Fruit fly (Drosophila melanogaster) whole organism, embryonic: Measurements from ENCODE around the gene ksr.

Experiments
- Ada2b ChIP-seq: fragments of 200-800 bp; sonication (Bioruptor generic); IDR thresholded peaks from 2 replicates; pipeline ENCODE4 v1.3.6; 2022; ENCODE audit warnings: missing biosample characterization, missing genetic modification characterization
- B-H2 ChIP-seq: fragments of 200-800 bp; sonication (Bioruptor generic); optimal IDR thresholded peaks from 2 replicates; lab custom pipeline; 2018; ENCODE audit warnings: missing biosample characterization, mild to moderate bottlenecking, missing genetic modification characterization
- CG11247 ChIP-seq: fragments of 200-800 bp; sonication (Bioruptor generic); IDR thresholded peaks from 2 replicates; pipeline ENCODE4 v1.3.6; 2022; ENCODE audit warnings: missing biosample characterization, missing genetic modification characterization
- CG12744 ChIP-seq: fragments of 200-800 bp; sonication (Bioruptor generic); optimal IDR thresholded peaks from 2 replicates; lab custom pipeline; 2016; ENCODE audit warnings: missing biosample characterization, missing genetic modification characterization
- CG14014 ChIP-seq: fragments of 200-800 bp; sonication (Bioruptor generic); IDR thresholded peaks from 2 replicates; pipeline ENCODE4 v1.3.6; 2022; ENCODE audit warnings: missing biosample characterization, missing genetic modification characterization
- CG14965 ChIP-seq: fragments of 200-800 bp; sonication (Bioruptor generic); optimal IDR thresholded peaks from 2 replicates; lab custom pipeline; 2016; ENCODE audit warnings: missing biosample characterization, missing genetic modification characterization, borderline replicate concordance
- CG15479 ChIP-seq: fragments of 200-800 bp; sonication (Bioruptor generic); optimal IDR thresholded peaks from 3 replicates; lab custom pipeline; 2019; ENCODE audit warnings: missing biosample characterization, mild to moderate bottlenecking, missing genetic modification characterization, moderate library complexity
- CG15601 ChIP-seq: fragments of 200-800 bp; sonication (Bioruptor generic); optimal IDR thresholded peaks from 3 replicates; lab custom pipeline; 2019; ENCODE audit warnings: missing biosample characterization, mild to moderate bottlenecking, missing genetic modification characterization, moderate library complexity
- CG17186 ChIP-seq: fragments of 200-800 bp; sonication (Bioruptor generic); optimal IDR thresholded peaks from 3 replicates; lab custom pipeline; 2017; ENCODE audit warnings: missing biosample characterization, missing genetic modification reagents, missing genetic modification characterization
- CG17612 ChIP-seq: fragments of 200-800 bp; sonication (Bioruptor generic); IDR thresholded peaks from 2 replicates; pipeline ENCODE4 v1.3.6; 2022; ENCODE audit warnings: missing biosample characterization, missing genetic modification characterization
- CG18764 ChIP-seq: fragments of 200-800 bp; sonication (Bioruptor generic); optimal IDR thresholded peaks from 3 replicates; lab custom pipeline; 2016; ENCODE audit warnings: missing biosample characterization, missing genetic modification characterization
- CG2120 ChIP-seq: fragments of 200-800 bp; sonication (Bioruptor generic); optimal IDR thresholded peaks from 3 replicates; lab custom pipeline; 2016; ENCODE audit warnings: missing biosample characterization, missing genetic modification characterization
- CG2712 ChIP-seq: fragments of 200-800 bp; optimal IDR thresholded peaks from 3 replicates; lab custom pipeline; 2019; ENCODE audit warnings: missing biosample characterization, mild to moderate bottlenecking, missing genetic modification characterization, moderate library complexity
- CG32767 ChIP-seq: fragments of 200-800 bp; sonication (Bioruptor generic); IDR thresholded peaks from 2 replicates; pipeline ENCODE4 v1.3.6; 2022; ENCODE audit warnings: missing biosample characterization, missing genetic modification characterization
- CG34422 ChIP-seq: fragments of 200-800 bp; sonication (Bioruptor generic); IDR thresholded peaks from 3 replicates; pipeline ENCODE4 v1.3.6; 2022; ENCODE audit warnings: missing biosample characterization, missing genetic modification characterization
- CG4820 ChIP-seq: fragments of 200-800 bp; sonication (Bioruptor generic); optimal IDR thresholded peaks from 3 replicates; lab custom pipeline; 2016; ENCODE audit warnings: missing biosample characterization, missing genetic modification characterization
- CG6791 ChIP-seq: fragments of 200-800 bp; sonication (Bioruptor generic); IDR thresholded peaks from 3 replicates; pipeline ENCODE4 v1.3.6; 2022; ENCODE audit warnings: missing biosample characterization, missing genetic modification characterization; ENCODE audit not compliant: partially characterized antibody
- CG7963 ChIP-seq: fragments of 200-800 bp; sonication (Bioruptor generic); IDR thresholded peaks from 3 replicates; pipeline ENCODE4 v1.3.6; 2022; ENCODE audit warnings: missing biosample characterization, missing genetic modification characterization; ENCODE audit not compliant: partially characterized antibody
- CG8359 ChIP-seq: fragments of 200-800 bp; sonication (Bioruptor generic); optimal IDR thresholded peaks from 2 replicates; lab custom pipeline; 2017; ENCODE audit warnings: missing biosample characterization, mild to moderate bottlenecking, missing genetic modification characterization, borderline replicate concordance
- E2f2 ChIP-seq: fragments of 200-800 bp; sonication (Bioruptor generic); IDR thresholded peaks from 2 replicates; pipeline ENCODE4 v1.3.6; 2022; ENCODE audit warnings: missing biosample characterization, missing genetic modification characterization
- Eip74EF ChIP-seq, 2 experiments: fragments of 200-800 bp in 1 of 2; fragments of >200 bp in 1 of 2; sonication (Bioruptor generic) in 1 of 2; optimal IDR thresholded peaks; 2 replicates each; lab custom pipeline; 2017 to 2019; ENCODE audit warnings: missing biosample characterization in 2 of 2, missing genetic modification characterization in 2 of 2, mild to moderate bottlenecking in 1 of 2, moderate library complexity in 1 of 2
- Hey ChIP-seq: fragments of 200-800 bp; sonication (Bioruptor generic); optimal IDR thresholded peaks from 3 replicates; lab custom pipeline; 2018; ENCODE audit warnings: missing biosample characterization, mild to moderate bottlenecking, missing genetic modification characterization
- Kr ChIP-seq: fragments of 200-800 bp; sonication (Bioruptor generic); optimal IDR thresholded peaks from 2 replicates; lab custom pipeline; 2017; ENCODE audit warnings: missing biosample characterization, mild to moderate bottlenecking, missing genetic modification characterization
- Nf-YA ChIP-seq: fragments of 200-800 bp; sonication (Bioruptor generic); IDR thresholded peaks from 2 replicates; pipeline ENCODE4 v1.3.6; 2022; ENCODE audit warnings: missing biosample characterization, missing genetic modification characterization
- Poxn ChIP-seq: fragments of 200-800 bp; sonication (Bioruptor generic); IDR thresholded peaks from 2 replicates; pipeline ENCODE4 v1.3.6; 2022; ENCODE audit warnings: missing biosample characterization, missing genetic modification characterization
- Taf1 ChIP-seq: fragments of 200-800 bp; sonication (Bioruptor generic); IDR thresholded peaks from 2 replicates; pipeline ENCODE4 v1.3.6; 2022; ENCODE audit warnings: missing biosample characterization, missing genetic modification characterization
- Xrp1 ChIP-seq: fragments of 200-800 bp; sonication (Bioruptor generic); IDR thresholded peaks from 2 replicates; pipeline ENCODE4 v1.3.6; 2022; ENCODE audit warnings: missing biosample characterization, missing genetic modification characterization
- ap ChIP-seq: fragments of 200-800 bp; sonication (Bioruptor generic); IDR thresholded peaks from 2 replicates; pipeline ENCODE4 v1.3.6; 2022; ENCODE audit warnings: missing biosample characterization, missing genetic modification characterization
- cas ChIP-seq: fragments of 200-800 bp; sonication (Bioruptor generic); IDR thresholded peaks from 2 replicates; pipeline ENCODE4 v1.3.6; 2022; ENCODE audit warnings: missing biosample characterization, missing genetic modification characterization
- cg ChIP-seq: fragments of 200-800 bp; sonication (Bioruptor generic); optimal IDR thresholded peaks from 3 replicates; lab custom pipeline; 2019; ENCODE audit warnings: missing biosample characterization, mild to moderate bottlenecking, missing genetic modification characterization, moderate library complexity
- chif ChIP-seq, 2 experiments: fragments of 200-800 bp; sonication (Bioruptor generic); optimal IDR thresholded peaks; 3 replicates each; lab custom pipeline; 2016; ENCODE audit warnings: missing biosample characterization in 2 of 2, missing genetic modification characterization in 2 of 2
- ci ChIP-seq: fragments of 200-800 bp; sonication (Bioruptor generic); IDR thresholded peaks from 3 replicates; pipeline ENCODE4 v1.3.6; 2022; ENCODE audit warnings: missing biosample characterization, missing genetic modification characterization
- crol ChIP-seq: fragments of 200-800 bp; sonication (Bioruptor generic); IDR thresholded peaks from 2 replicates; pipeline ENCODE4 v1.3.6; 2022; ENCODE audit warnings: missing biosample characterization, missing genetic modification characterization
- dpn ChIP-seq, 2 experiments: fragments of 200-800 bp; sonication (Bioruptor generic); optimal IDR thresholded peaks; 3 replicates each; lab custom pipeline; 2016; ENCODE audit warnings: missing biosample characterization in 2 of 2, missing genetic modification characterization in 2 of 2
- esg ChIP-seq: fragments of 200-800 bp; sonication (Bioruptor generic); conservative IDR thresholded peaks from 2 replicates; pipeline ENCODE4 v1.3.6; 2022; ENCODE audit warnings: missing biosample characterization, missing genetic modification characterization
- eve ChIP-seq, 2 experiments: fragments of >200 bp; optimal IDR thresholded peaks; 2 replicates each; lab custom pipeline; 2017; ENCODE audit warnings: missing biosample characterization in 2 of 2, missing genetic modification characterization in 2 of 2
- ftz-f1 ChIP-seq: fragments of 200-800 bp; sonication (Bioruptor generic); optimal IDR thresholded peaks from 2 replicates; lab custom pipeline; 2016; ENCODE audit warnings: missing biosample characterization, missing genetic modification characterization
- gro ChIP-seq: fragments of 200-800 bp; sonication (Bioruptor generic); optimal IDR thresholded peaks from 2 replicates; lab custom pipeline; 2016; ENCODE audit warnings: missing biosample characterization, missing genetic modification characterization
- jumu ChIP-seq: fragments of 200-800 bp; sonication (Bioruptor generic); optimal IDR thresholded peaks from 3 replicates; lab custom pipeline; 2016; ENCODE audit warnings: missing biosample characterization, missing genetic modification characterization
- mirr ChIP-seq: fragments of 200-800 bp; sonication (Bioruptor generic); optimal IDR thresholded peaks from 3 replicates; lab custom pipeline; 2018; ENCODE audit warnings: missing biosample characterization, mild to moderate bottlenecking, missing genetic modification characterization
- nerfin-1 ChIP-seq: fragments of 200-800 bp; sonication (Bioruptor generic); optimal IDR thresholded peaks from 3 replicates; lab custom pipeline; 2019; ENCODE audit warnings: missing biosample characterization, mild to moderate bottlenecking, missing genetic modification characterization, moderate library complexity
- nom ChIP-seq: fragments of 200-800 bp; sonication (Bioruptor generic); optimal IDR thresholded peaks from 2 replicates; lab custom pipeline; 2017; ENCODE audit warnings: missing biosample characterization, missing genetic modification characterization, mild to moderate bottlenecking, moderate library complexity, missing genetic modification reagents
- pan ChIP-seq, 4 experiments: fragments of >200 bp in 3 of 4; fragments of 200-800 bp in 1 of 4; sonication (Bioruptor generic) in 1 of 4; optimal IDR thresholded peaks in 3 of 4; IDR thresholded peaks in 1 of 4; 2 replicates each; pipeline versions ENCODE4 v1.3.6 to Lab custom; 2017 to 2022; ENCODE audit warnings: missing biosample characterization in 2 of 4, missing genetic modification characterization in 2 of 4, mixed read lengths in 1 of 4
- pita ChIP-seq: fragments of 200-800 bp; sonication (Bioruptor generic); optimal IDR thresholded peaks from 2 replicates; lab custom pipeline; 2017; ENCODE audit warnings: missing biosample characterization, mild to moderate bottlenecking, missing genetic modification characterization
- schlank ChIP-seq: fragments of 200-800 bp; sonication (Bioruptor generic); optimal IDR thresholded peaks from 2 replicates; lab custom pipeline; 2018; ENCODE audit warnings: missing biosample characterization, mild to moderate bottlenecking, missing genetic modification characterization
- sima ChIP-seq: fragments of 200-800 bp; sonication (Bioruptor generic); optimal IDR thresholded peaks from 2 replicates; lab custom pipeline; 2016; ENCODE audit warnings: missing biosample characterization, missing genetic modification characterization
- toy ChIP-seq: fragments of 200-800 bp; sonication (Bioruptor generic); IDR thresholded peaks from 2 replicates; pipeline ENCODE4 v1.3.6; 2022; ENCODE audit warnings: missing biosample characterization, missing genetic modification characterization
- ttk ChIP-seq: fragments of 200-800 bp; sonication (Bioruptor generic); IDR thresholded peaks from 2 replicates; pipeline ENCODE4 v2.1.2; 2022; ENCODE audit warnings: missing biosample characterization, missing genetic modification characterization
- usp ChIP-seq: fragments of >200 bp; optimal IDR thresholded peaks from 2 replicates; lab custom pipeline; 2017; ENCODE audit warnings: missing biosample characterization, missing genetic modification characterization
- zfh2 ChIP-seq: fragments of 200-800 bp; sonication (Bioruptor generic); optimal IDR thresholded peaks from 2 replicates; lab custom pipeline; 2016; ENCODE audit warnings: missing biosample characterization, missing genetic modification characterization

ksr gene

DNA sequence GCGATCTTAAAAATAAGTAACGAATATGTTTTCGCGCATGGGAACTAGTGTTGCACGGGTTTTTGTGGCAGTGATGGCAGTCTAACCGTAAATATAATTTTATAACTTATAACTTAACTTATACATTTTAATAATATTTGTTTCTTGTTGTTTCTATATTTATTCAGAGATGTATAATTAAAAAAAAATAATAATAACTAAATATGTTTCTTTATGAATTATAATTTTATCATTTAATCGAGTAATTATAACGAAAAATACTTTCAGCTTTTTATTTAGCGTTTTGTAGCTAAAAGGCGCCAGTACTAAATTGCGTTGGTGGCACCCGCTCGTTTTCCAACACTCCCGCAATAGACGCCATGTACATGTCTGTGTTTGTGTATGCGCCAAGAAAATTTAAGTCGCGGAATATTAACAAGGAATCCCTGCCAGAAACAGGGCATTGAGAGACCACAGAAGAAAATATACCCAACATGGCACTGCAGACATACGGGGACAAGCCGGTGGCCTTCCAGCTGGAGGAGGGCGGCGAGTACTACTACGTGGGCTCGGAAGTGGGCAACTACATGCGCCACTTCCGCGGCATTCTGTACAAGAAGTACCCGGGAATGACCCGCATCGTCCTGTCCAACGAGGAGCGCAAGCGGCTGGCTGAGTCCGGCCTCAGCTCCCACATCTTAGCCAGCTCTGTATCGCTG lies 13.0 kb downstream of the ksr start, which contains the start of the genes mRpL44 and Snr1 (continued):
- TF ChIP-seq Eip74EF (GFP tag; optimal IDR thresholded peaks at IDR 0.05; lab: Kevin White, UChicago) = no peak
- peak; percentile 71 for TF ChIP-seq B-H2 (GFP tag; lab: Kevin White, UChicago)
- TF ChIP-seq E2f2 (GFP tag; lab: Robert Waterston, UW) = no peak
- no peak for TF ChIP-seq Poxn (GFP tag; lab: Robert Waterston, UW)
- 0 out of 2 replicates have a peak, but pooled peaks have one; percentile 47 for TF ChIP-seq CG32767 (GFP tag; lab: Robert Waterston, UW)
- no peak for TF ChIP-seq eve (GFP tag; optimal IDR thresholded peaks at IDR 0.05; lab: Kevin White, UChicago)
- no peak for TF ChIP-seq schlank (tag; lab: Kevin White, UChicago)
- TF ChIP-seq nerfin-1 (tag; lab: Kevin White, UChicago) = peak; percentile 70
- TF ChIP-seq cas (GFP tag; lab: Robert Waterston, UW) = no peak
- no peak for TF ChIP-seq mirr (GFP tag; lab: Kevin White, UChicago)
- TF ChIP-seq CG17612 (GFP tag; lab: Robert Waterston, UW) = no peak
- TF ChIP-seq chif (GFP tag; optimal IDR thresholded peaks at IDR 0.05; lab: Kevin White, UChicago) = no peak
- TF ChIP-seq CG6791 (GFP tag; lab: Robert Waterston, UW) = no peak
- no peak for TF ChIP-seq Taf1 (GFP tag; lab: Robert Waterston, UW)
- no peak for TF ChIP-seq ci (GFP tag; lab: Robert Waterston, UW)
- peak; percentile 52; the same call in 1 of the 2 replicates for TF ChIP-seq Xrp1 (GFP tag; lab: Robert Waterston, UW)
- TF ChIP-seq CG18764 (GFP tag; lab: Kevin White, UChicago) = no peak
- no peak for TF ChIP-seq ap
- no peak for TF ChIP-seq ftz-f1
- TF ChIP-seq gro (GFP tag; lab: Kevin White, UChicago) = no peak
- TF ChIP-seq pita = no peak
- no peak for TF ChIP-seq nom (GFP tag; lab: Kevin White, UChicago)
- no peak for TF ChIP-seq CG11247 (GFP tag; lab: Robert Waterston, UW)
- TF ChIP-seq CG4820 (GFP tag; lab: Kevin White, UChicago) = no peak
- TF ChIP-seq Hey (tag; lab: Kevin White, UChicago) = no peak
- TF ChIP-seq dpn (GFP tag; optimal IDR thresholded peaks at IDR 0.05; lab: Kevin White, UChicago) = peak in 1 of 2 experiments; percentile 54
- TF ChIP-seq usp = no peak
- TF ChIP-seq CG15479 (GFP tag; lab: Kevin White, UChicago) = no peak
- no peak for TF ChIP-seq sima (GFP tag; lab: Kevin White, UChicago)
- TF ChIP-seq CG34422 = peak; percentile 41; the same call in 1 of the 3 replicates
- peak; percentile 91 for TF ChIP-seq CG17186 (GFP tag; lab: Kevin White, UChicago)
- TF ChIP-seq ttk = no peak
- peak; percentile 23 for TF ChIP-seq zfh2 (GFP tag; lab: Kevin White, UChicago)
- no peak for TF ChIP-seq toy (GFP tag; lab: Robert Waterston, UW)
- no peak for TF ChIP-seq pan (optimal IDR thresholded peaks at IDR 0.05; lab: Kevin White, UChicago)
- TF ChIP-seq pan (GFP tag; optimal IDR thresholded peaks at IDR 0.05 in 1 of 2, IDR thresholded peaks at IDR 0.05 in 1 of 2) = no peak
- TF ChIP-seq esg (GFP tag; lab: Robert Waterston, UW) = no peak
- no peak for TF ChIP-seq CG12744 (GFP tag; lab: Kevin White, UChicago)
- TF ChIP-seq Ada2b (GFP tag; lab: Robert Waterston, UW) = no peak
- TF ChIP-seq CG14014 = no peak
- TF ChIP-seq Kr (GFP tag; lab: Kevin White, UChicago) = no peak
- no peak for TF ChIP-seq Nf-YA (GFP tag; lab: Robert Waterston, UW)
- no peak for TF ChIP-seq CG14965
- peak; percentile 29 for TF ChIP-seq CG2120 (GFP tag; lab: Kevin White, UChicago)
- TF ChIP-seq cg (GFP tag; lab: Kevin White, UChicago) = peak; percentile 67
- peak; percentile 73 for TF ChIP-seq CG2712 (tag; lab: Kevin White, UChicago)
- TF ChIP-seq CG15601 = no peak
- no peak for TF ChIP-seq crol (GFP tag; lab: Robert Waterston, UW)
- no peak for TF ChIP-seq CG8359
- TF ChIP-seq jumu (GFP tag; lab: Kevin White, UChicago) = peak; percentile 6
- TF ChIP-seq CG7963 (GFP tag; lab: Robert Waterston, UW) = no peak
